Worm (Caenorhabditis elegans) whole organism, late embryonic: ENCODE results near the gene nrx-1.

Experiments used
- C08G9.2 ChIP-seq: sonication (generic microtip); optimal IDR thresholded peaks from 2 replicates; lab custom pipeline; 2016; ENCODE audit warnings: mild to moderate bottlenecking, missing genetic modification characterization, moderate library complexity, missing compliant biosample characterization
- C38D4.7 ChIP-seq: fragments of 200-800 bp; sonication (Bioruptor generic); optimal IDR thresholded peaks from 2 replicates; lab custom pipeline; 2018; ENCODE audit warnings: mild to moderate bottlenecking, missing genetic modification characterization, moderate library complexity, missing compliant biosample characterization
- K02D7.2 ChIP-seq: sonication (generic microtip); optimal IDR thresholded peaks from 2 replicates; lab custom pipeline; 2017; ENCODE audit warnings: mild to moderate bottlenecking, missing genetic modification characterization, missing compliant biosample characterization
- ahr-1 ChIP-seq: sonication (generic microtip); optimal IDR thresholded peaks from 2 replicates; lab custom pipeline; 2016; ENCODE audit warnings: missing genetic modification characterization, missing compliant biosample characterization
- ama-1 ChIP-seq: fragments of 150-350 bp; optimal IDR thresholded peaks from 2 replicates; lab custom pipeline; 2014
- ceh-14 ChIP-seq: sonication (generic microtip); optimal IDR thresholded peaks from 2 replicates; lab custom pipeline; 2016; ENCODE audit warnings: missing genotype, missing genetic modification characterization, missing compliant biosample characterization
- ceh-18 ChIP-seq: sonication (generic microtip); optimal IDR thresholded peaks from 2 replicates; lab custom pipeline; 2016; ENCODE audit warnings: missing genetic modification characterization, missing compliant biosample characterization
- ceh-2 ChIP-seq: sonication (generic microtip); optimal IDR thresholded peaks from 2 replicates; lab custom pipeline; 2016; ENCODE audit warnings: missing genotype, missing genetic modification characterization, missing compliant biosample characterization
- ceh-34 ChIP-seq: sonication (generic microtip); optimal IDR thresholded peaks from 2 replicates; lab custom pipeline; 2016; ENCODE audit warnings: mild to moderate bottlenecking, missing genetic modification characterization, missing compliant biosample characterization
- ceh-45 ChIP-seq: fragments of 200-800 bp; sonication (Bioruptor generic); IDR thresholded peaks from 2 replicates; pipeline ENCODE4 v1.3.6; 2022; ENCODE audit warnings: missing genetic modification reagents, missing genetic modification characterization, missing compliant biosample characterization
- che-1 ChIP-seq: sonication (generic microtip); optimal IDR thresholded peaks from 2 replicates; lab custom pipeline; 2016; ENCODE audit warnings: mild to moderate bottlenecking, missing genetic modification characterization, missing compliant biosample characterization
- dmd-4 ChIP-seq: sonication (generic microtip); optimal IDR thresholded peaks from 2 replicates; lab custom pipeline; 2016; ENCODE audit warnings: borderline replicate concordance, missing genetic modification characterization, missing compliant biosample characterization
- elt-2 ChIP-seq: sonication (generic microtip); optimal IDR thresholded peaks from 2 replicates; lab custom pipeline; 2016; ENCODE audit warnings: missing genetic modification reagents, missing genetic modification characterization, missing compliant biosample characterization
- ets-4 ChIP-seq: sonication (generic microtip); optimal IDR thresholded peaks from 2 replicates; lab custom pipeline; 2016; ENCODE audit warnings: missing genetic modification characterization, missing compliant biosample characterization
- eyg-1 ChIP-seq: sonication (generic microtip); optimal IDR thresholded peaks from 2 replicates; lab custom pipeline; 2016; ENCODE audit warnings: missing genotype, missing genetic modification characterization, missing compliant biosample characterization
- gmeb-2 ChIP-seq: sonication (generic microtip); optimal IDR thresholded peaks from 2 replicates; lab custom pipeline; 2016; ENCODE audit warnings: missing genetic modification characterization, inconsistent platforms, missing compliant biosample characterization
- hlh-13 ChIP-seq: fragments of 200-800 bp; sonication (Bioruptor generic); optimal IDR thresholded peaks from 2 replicates; lab custom pipeline; 2018; ENCODE audit warnings: mild to moderate bottlenecking, missing genetic modification characterization, missing compliant biosample characterization
- hlh-15 ChIP-seq: sonication (generic microtip); optimal IDR thresholded peaks from 2 replicates; lab custom pipeline; 2016; ENCODE audit warnings: missing genetic modification characterization, missing compliant biosample characterization
- hlh-30 ChIP-seq: sonication (generic microtip); optimal IDR thresholded peaks from 2 replicates; lab custom pipeline; 2017; ENCODE audit warnings: antibody characterized with exemption, missing genetic modification characterization, missing compliant biosample characterization; ENCODE audit not compliant: insufficient read depth
- hlh-6 ChIP-seq: sonication (generic microtip); optimal IDR thresholded peaks from 2 replicates; lab custom pipeline; 2016; ENCODE audit warnings: missing genotype, missing genetic modification characterization, missing compliant biosample characterization
- hlh-8 ChIP-seq: sonication (generic microtip); optimal IDR thresholded peaks from 2 replicates; lab custom pipeline; 2016; ENCODE audit warnings: missing genotype, missing genetic modification characterization, missing compliant biosample characterization
- madf-2 ChIP-seq: sonication (generic microtip); optimal IDR thresholded peaks from 2 replicates; lab custom pipeline; 2017; ENCODE audit warnings: missing genetic modification characterization, missing compliant biosample characterization
- nhr-11 ChIP-seq: fragments of 150-350 bp; optimal IDR thresholded peaks from 2 replicates; lab custom pipeline; 2014; ENCODE audit warnings: missing biosample characterization, missing genetic modification characterization
- nhr-232 ChIP-seq: sonication (generic microtip); optimal IDR thresholded peaks from 2 replicates; lab custom pipeline; 2016; ENCODE audit warnings: missing genetic modification characterization, missing compliant biosample characterization
- pat-9 ChIP-seq: fragments of 200-800 bp; sonication (Bioruptor generic); optimal IDR thresholded peaks from 2 replicates; lab custom pipeline; 2018; ENCODE audit warnings: mild to moderate bottlenecking, missing genetic modification characterization, moderate library complexity, missing compliant biosample characterization
- pha-2 ChIP-seq: sonication (generic microtip); optimal IDR thresholded peaks from 2 replicates; lab custom pipeline; 2017; ENCODE audit warnings: mild to moderate bottlenecking, missing genetic modification characterization, missing compliant biosample characterization
- pqm-1 ChIP-seq: sonication (generic microtip); optimal IDR thresholded peaks from 2 replicates; lab custom pipeline; 2016; ENCODE audit warnings: missing genetic modification characterization, missing compliant biosample characterization
- ref-2 ChIP-seq: sonication (generic microtip); optimal IDR thresholded peaks from 2 replicates; lab custom pipeline; 2016; ENCODE audit warnings: missing genetic modification characterization, missing compliant biosample characterization
- sox-2 ChIP-seq: fragments of 200-800 bp; sonication (Bioruptor generic); IDR thresholded peaks from 2 replicates; pipeline ENCODE4 v1.3.6; 2022; ENCODE audit warnings: missing genetic modification reagents, missing genetic modification characterization, missing compliant biosample characterization
- syd-9 ChIP-seq: sonication (generic microtip); optimal IDR thresholded peaks from 2 replicates; lab custom pipeline; 2016; ENCODE audit warnings: mild to moderate bottlenecking, missing genetic modification characterization, moderate library complexity, missing compliant biosample characterization
- tbx-7 ChIP-seq: sonication (generic microtip); optimal IDR thresholded peaks from 2 replicates; lab custom pipeline; 2016; ENCODE audit warnings: missing genotype, missing genetic modification characterization, missing compliant biosample characterization
- ttx-3 ChIP-seq: sonication (generic microtip); optimal IDR thresholded peaks from 2 replicates; lab custom pipeline; 2016; ENCODE audit warnings: missing genetic modification reagents, missing genetic modification characterization, missing compliant biosample characterization
- unc-42 ChIP-seq: sonication (generic microtip); optimal IDR thresholded peaks from 2 replicates; lab custom pipeline; 2016; ENCODE audit warnings: missing genotype, missing genetic modification characterization, missing compliant biosample characterization
- zip-5 ChIP-seq: sonication (generic microtip); optimal IDR thresholded peaks from 2 replicates; lab custom pipeline; 2016; ENCODE audit warnings: missing genetic modification characterization, missing compliant biosample characterization
- ztf-16 ChIP-seq: sonication (generic microtip); optimal IDR thresholded peaks from 2 replicates; lab custom pipeline; 2017; ENCODE audit warnings: missing genetic modification characterization, missing compliant biosample characterization

Gene nrx-1

ce11 chrV:10873190-10873589 is 48.4 kb downstream of the nrx-1 start:
- TF ChIP-seq elt-2 (tag; lab: Kevin White, UChicago) (no peak), hlh-13 (GFP tag; lab: Kevin White, UChicago) (no peak), pha-2 (tag; lab: Kevin White, UChicago) (no peak), madf-2 (tag; lab: Kevin White, UChicago) (no peak), ets-4 (no peak), hlh-30 (tag; lab: Kevin White, UChicago) (no peak), C08G9.2 (tag; lab: Kevin White, UChicago) (no peak), dmd-4 (tag; lab: Kevin White, UChicago) (no peak), K02D7.2 (tag; lab: Kevin White, UChicago) (no peak), zip-5 (no peak), pqm-1 (tag; lab: Kevin White, UChicago) (no peak), hlh-8 (tag; lab: Kevin White, UChicago) (no peak), ztf-16 (tag; lab: Kevin White, UChicago) (no peak), ceh-14 (tag; lab: Kevin White, UChicago) (no peak)

- TF ChIP-seq nhr-232 (tag; lab: Kevin White, UChicago) (no peak), eyg-1 (tag; lab: Kevin White, UChicago) (no peak), ceh-2 (tag; lab: Kevin White, UChicago) (no peak), unc-42 (tag; lab: Kevin White, UChicago) (peak; percentile 90)
Measured at ce11 chrV:10874938-10875599, 50.3 kb downstream of the nrx-1 start.

ce11 chrV:10876512-10876911 is 51.7 kb downstream of the nrx-1 start:
- TF ChIP-seq nhr-11 (no peak), sox-2 (GFP tag; lab: Robert Waterston, UW) (no peak), C08G9.2 (tag; lab: Kevin White, UChicago) (no peak), tbx-7 (tag; lab: Kevin White, UChicago) (no peak), ztf-16 (tag; lab: Kevin White, UChicago) (no peak), ref-2 (tag; lab: Kevin White, UChicago) (no peak), pat-9 (tag; lab: Kevin White, UChicago) (no peak), ama-1 (lab: Kevin White, UChicago) (no peak), nhr-232 (tag; lab: Kevin White, UChicago) (no peak), gmeb-2 (tag; lab: Kevin White, UChicago) (no peak), C38D4.7 (no peak), hlh-6 (no peak), ceh-18 (no peak), hlh-15 (tag; lab: Kevin White, UChicago) (no peak), ahr-1 (tag; lab: Kevin White, UChicago) (no peak), che-1 (tag; lab: Kevin White, UChicago) (no peak), ceh-45 (GFP tag; lab: Robert Waterston, UW) (no peak), syd-9 (no peak), ttx-3 (tag; lab: Kevin White, UChicago) (no peak), ceh-34 (tag; lab: Kevin White, UChicago) (no peak)
- TF ChIP-seq, all 69 proteins: peak for 0

- TF ChIP-seq elt-2 (tag; lab: Kevin White, UChicago) (peak; percentile 76), pha-2 (tag; lab: Kevin White, UChicago) (no peak)
Measured at ce11 chrV:10877808-10878600, 53.2 kb downstream of the nrx-1 start.
